Fruit fly (Drosophila melanogaster): Measurements from ENCODE around the gene CG15347.

The CG15347 gene

DNA sequence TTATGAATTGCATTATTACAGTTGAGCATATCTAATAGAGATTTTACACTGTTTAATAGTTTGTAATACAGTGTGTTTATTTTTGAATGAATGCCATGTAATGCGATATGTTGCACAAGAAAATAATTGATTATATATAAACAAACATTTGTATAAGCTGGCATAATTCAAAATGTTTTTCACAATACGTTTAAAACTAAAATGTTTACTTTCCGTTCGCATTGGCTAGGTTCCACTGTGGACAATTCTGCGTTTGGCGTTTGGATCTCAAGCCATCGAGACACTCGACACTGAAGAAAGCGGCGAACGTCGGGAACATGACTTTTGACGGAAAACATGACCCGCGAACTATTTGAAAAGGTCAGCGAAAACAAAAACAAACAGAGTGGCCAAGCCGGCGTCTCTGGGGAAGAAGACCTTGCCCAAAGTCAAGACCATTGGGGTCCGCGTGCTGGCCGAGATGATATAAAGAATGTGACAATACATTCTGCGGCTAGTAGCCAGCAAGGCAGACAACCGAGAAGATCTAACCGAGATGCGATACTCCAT is 12.7 kb upstream of the CG15347 start, which contains the start of gene Cp7Fb:
TSS of gene Cp7Fb (plus strand) at position 499 of the 549 bp plus-strand sequence.
- TF ChIP-seq dsx (GFP tag; optimal IDR thresholded peaks at IDR 0.05; ENCODE audit: poor library complexity, severe bottlenecking), result no peak
- TF ChIP-seq Smox (GFP tag; optimal IDR thresholded peaks at IDR 0.05), result no peak
- no peak for TF ChIP-seq OdsH (GFP tag; optimal IDR thresholded peaks at IDR 0.05)
- TF ChIP-seq CG11902 (GFP tag; optimal IDR thresholded peaks at IDR 0.05), result no peak
- TF ChIP-seq Ets96B (tag; optimal IDR thresholded peaks at IDR 0.05), result no peak

DNA sequence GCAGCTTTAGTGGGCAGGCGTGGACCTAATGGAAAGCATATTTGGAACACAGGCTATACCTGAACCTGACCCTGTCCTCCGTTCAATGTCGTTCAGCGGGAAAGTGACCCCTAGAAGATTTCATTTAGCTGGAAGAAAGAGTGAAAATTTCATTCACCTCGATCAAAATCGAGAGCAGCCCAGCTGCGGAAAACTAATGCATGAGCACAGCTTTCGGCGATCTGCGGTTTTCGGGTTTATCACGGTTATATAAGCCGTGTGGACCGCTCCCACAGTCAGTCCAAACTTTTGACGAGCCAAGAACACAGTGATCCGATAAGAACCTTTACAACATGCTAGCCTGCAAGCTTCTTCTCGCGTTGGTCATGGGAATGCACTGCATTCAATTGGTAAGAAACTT is 9.9 kb upstream of the CG15347 start, which contains the start of gene Cp7Fa:
TSS of gene Cp7Fa (plus strand) at position 301 of the 400 bp plus-strand sequence.
- TF ChIP-seq CG11762 (GFP tag; optimal IDR thresholded peaks at IDR 0.05; ENCODE audit: insufficient read depth) (no peak), CG16779 (tag; optimal IDR thresholded peaks at IDR 0.05) (no peak), Sox15 (GFP tag; optimal IDR thresholded peaks at IDR 0.05) (no peak), CG10631 (GFP tag; optimal IDR thresholded peaks at IDR 0.05) (no peak), Gug (GFP tag; IDR thresholded peaks at IDR 0.05) (no peak), eg (GFP tag; IDR thresholded peaks at IDR 0.05) (no peak), fd59A (GFP tag; optimal IDR thresholded peaks at IDR 0.05) (no peak), Sox14 (GFP tag; optimal IDR thresholded peaks at IDR 0.05) (no peak), cyc (GFP tag; optimal IDR thresholded peaks at IDR 0.05) (no peak), salr (GFP tag; optimal IDR thresholded peaks at IDR 0.05) (no peak), Hr4 (GFP tag; optimal IDR thresholded peaks at IDR 0.05) (no peak), CG6163 (GFP tag; IDR thresholded peaks at IDR 0.05) (no peak), CG1621 (tag; optimal IDR thresholded peaks at IDR 0.05) (no peak), dac (GFP tag; optimal IDR thresholded peaks at IDR 0.05) (no peak), fkh (GFP tag; optimal IDR thresholded peaks at IDR 0.05) (no peak), Hr38 (GFP tag; optimal IDR thresholded peaks at IDR 0.05) (no peak), CG11294 (GFP tag; IDR thresholded peaks at IDR 0.05) (no peak)

DNA sequence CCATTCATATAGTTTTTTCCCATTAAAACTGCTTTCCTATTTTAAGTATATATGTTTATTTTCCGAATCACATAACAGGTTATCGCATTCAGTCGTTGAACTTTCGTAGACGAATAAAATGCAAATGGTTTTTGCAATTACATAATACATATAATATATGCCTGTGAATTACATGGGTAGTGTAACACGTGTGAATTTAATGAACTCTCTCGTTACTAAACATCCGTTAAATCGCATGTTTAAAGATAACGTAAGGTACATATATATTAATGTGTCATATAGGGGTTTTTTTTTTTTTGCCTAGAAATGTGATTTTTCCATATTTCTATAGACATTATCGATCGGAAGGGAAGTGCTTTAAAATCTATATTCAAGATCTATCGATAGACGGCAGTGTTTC is 8.9 kb upstream of the CG15347 start:
- TF ChIP-seq CG6163 (GFP tag; IDR thresholded peaks at IDR 0.05) (no peak), Eip93F (GFP tag; optimal IDR thresholded peaks at IDR 0.05) (no peak), Sox15 (GFP tag; optimal IDR thresholded peaks at IDR 0.05) (no peak), CG6854 (GFP tag; optimal IDR thresholded peaks at IDR 0.05) (no peak), CG6792 (GFP tag; optimal IDR thresholded peaks at IDR 0.05) (no peak), topi (GFP tag; optimal IDR thresholded peaks at IDR 0.05) (no peak), CG8632 (GFP tag; optimal IDR thresholded peaks at IDR 0.05) (no peak), Hr39 (GFP tag; optimal IDR thresholded peaks at IDR 0.05) (no peak)

DNA sequence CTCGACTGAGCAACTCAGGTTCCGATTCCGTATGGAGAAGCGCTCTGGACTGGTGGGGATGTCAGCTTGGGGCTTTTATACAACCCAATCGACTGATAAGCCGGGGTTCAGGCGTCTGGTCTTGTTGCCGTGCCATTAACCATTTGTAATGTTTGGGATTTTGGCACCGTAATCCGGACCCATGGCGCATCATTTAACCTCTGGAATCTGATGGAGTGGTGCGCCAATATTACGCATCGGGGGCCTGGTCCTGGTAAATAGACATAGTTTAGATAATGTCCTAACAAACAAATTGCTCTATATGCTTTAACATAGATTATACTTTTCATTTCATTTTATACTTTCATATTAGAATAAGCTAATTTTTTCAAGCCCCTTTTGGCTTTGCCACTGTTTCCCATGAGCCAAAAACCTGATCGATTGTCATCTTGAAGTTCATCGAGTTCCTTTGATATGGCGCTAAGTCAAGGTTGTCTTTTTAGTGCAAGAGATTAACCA is 8.3 kb upstream of the CG15347 start, which contains the start of gene CG12116:
TSS of gene CG12116 (minus strand) at position 51 of the 498 bp plus-strand sequence.
- TF ChIP-seq Eip75B (GFP tag; optimal IDR thresholded peaks at IDR 0.05) (no peak), Hr39 (GFP tag; optimal IDR thresholded peaks at IDR 0.05) (peak; percentile 24), Gug (GFP tag; IDR thresholded peaks at IDR 0.05) (no peak), Smox (GFP tag; optimal IDR thresholded peaks at IDR 0.05) (peak; percentile 18), Met (GFP tag; optimal IDR thresholded peaks at IDR 0.05) (peak; percentile 13), CG11294 (GFP tag; IDR thresholded peaks at IDR 0.05) (no peak), salr (GFP tag; optimal IDR thresholded peaks at IDR 0.05) (no peak), fd85E (GFP tag; optimal IDR thresholded peaks at IDR 0.05) (no peak), Sox102F (GFP tag; optimal IDR thresholded peaks at IDR 0.05) (peak; percentile 18), CG31627 (GFP tag; optimal IDR thresholded peaks at IDR 0.05) (peak; percentile 7), CG6854 (GFP tag; optimal IDR thresholded peaks at IDR 0.05) (no peak), svp (GFP tag) (peak; percentile 98)
